Worm (Caenorhabditis elegans) whole organism, L3 larva: Measurements from ENCODE around the gene F48E8.3.

Experiments
- R02D3.7 ChIP-seq: fragments of 150-350 bp; optimal IDR thresholded peaks from 2 replicates; lab custom pipeline; 2014; ENCODE audit warnings: missing biosample characterization, missing genetic modification characterization
- ZK546.5 ChIP-seq: sonication (generic microtip); optimal IDR thresholded peaks from 2 replicates; lab custom pipeline; 2017; ENCODE audit warnings: missing biosample characterization, missing genetic modification characterization
- aly-2 ChIP-seq: fragments of 150-350 bp; optimal IDR thresholded peaks from 2 replicates; lab custom pipeline; 2014; ENCODE audit warnings: missing biosample characterization, missing genetic modification characterization
- ama-1 ChIP-seq: fragments of 150-350 bp; optimal IDR thresholded peaks from 2 replicates; lab custom pipeline; 2018
- ceh-16 ChIP-seq: sonication (generic microtip); optimal IDR thresholded peaks from 2 replicates; lab custom pipeline; 2017; ENCODE audit warnings: missing biosample characterization, missing genetic modification characterization
- ceh-28 ChIP-seq: fragments of 150-350 bp; optimal IDR thresholded peaks from 2 replicates; lab custom pipeline; 2014; ENCODE audit warnings: missing biosample characterization, missing genetic modification reagents, missing genetic modification characterization
- ceh-82 ChIP-seq: fragments of 150-350 bp; optimal IDR thresholded peaks from 2 replicates; lab custom pipeline; 2014; ENCODE audit warnings: missing biosample characterization, missing genetic modification characterization
- ceh-9 ChIP-seq: sonication (generic microtip); optimal IDR thresholded peaks from 2 replicates; lab custom pipeline; 2018; ENCODE audit warnings: missing biosample characterization, missing genetic modification characterization
- daf-12 ChIP-seq: fragments of 150-350 bp; optimal IDR thresholded peaks from 2 replicates; lab custom pipeline; 2014; ENCODE audit warnings: missing biosample characterization, missing genetic modification reagents, missing genetic modification characterization
- egl-27 ChIP-seq: sonication (generic microtip); optimal IDR thresholded peaks from 4 replicates; lab custom pipeline; 2017; ENCODE audit warnings: missing biosample characterization, missing genetic modification reagents, missing genetic modification characterization
- egl-5 ChIP-seq: fragments of 150-350 bp; optimal IDR thresholded peaks from 2 replicates; lab custom pipeline; 2017; ENCODE audit warnings: missing biosample characterization, missing genetic modification reagents, missing genetic modification characterization, inconsistent platforms
- elt-1 ChIP-seq: fragments of 150-350 bp; optimal IDR thresholded peaks from 2 replicates; lab custom pipeline; 2014; ENCODE audit warnings: missing biosample characterization, missing genetic modification characterization
- elt-2 ChIP-seq: sonication (generic microtip); optimal IDR thresholded peaks from 2 replicates; lab custom pipeline; 2016; ENCODE audit warnings: missing genetic modification reagents, mild to moderate bottlenecking, missing genetic modification characterization, missing compliant biosample characterization
- elt-3 ChIP-seq, 3 experiments: fragments of 150-350 bp in 1 of 3; sonication (generic microtip) in 2 of 3; optimal IDR thresholded peaks; 2 replicates in 2 of 3; 4 replicates in 1 of 3; lab custom pipeline; 2014 to 2017; ENCODE audit warnings: missing biosample characterization in 3 of 3, missing genetic modification characterization in 3 of 3
- eor-1 ChIP-seq, 2 experiments: fragments of 150-350 bp; optimal IDR thresholded peaks; 2 replicates each; lab custom pipeline; 2014 to 2018; ENCODE audit warnings: missing biosample characterization in 2 of 2, missing genetic modification characterization in 2 of 2
- fkh-10 ChIP-seq: sonication (generic microtip); optimal IDR thresholded peaks from 2 replicates; lab custom pipeline; 2017; ENCODE audit warnings: missing biosample characterization, missing genetic modification reagents, missing genetic modification characterization
- fkh-2 ChIP-seq: fragments of 150-350 bp; optimal IDR thresholded peaks from 2 replicates; lab custom pipeline; 2014; ENCODE audit warnings: missing biosample characterization, missing genetic modification reagents, missing genetic modification characterization
- fos-1 ChIP-seq: fragments of 150-350 bp; optimal IDR thresholded peaks from 2 replicates; lab custom pipeline; 2014; ENCODE audit warnings: missing biosample characterization, missing genetic modification characterization
- hmg-11 ChIP-seq: sonication (generic microtip); optimal IDR thresholded peaks from 2 replicates; lab custom pipeline; 2016; ENCODE audit warnings: missing genetic modification characterization, missing compliant biosample characterization
- jun-1 ChIP-seq: fragments of 150-350 bp; optimal IDR thresholded peaks from 2 replicates; lab custom pipeline; 2014; ENCODE audit warnings: missing biosample characterization, missing genetic modification reagents, missing genetic modification characterization
- lin-15B ChIP-seq: fragments of 150-350 bp; optimal IDR thresholded peaks from 2 replicates; lab custom pipeline; 2014; ENCODE audit warnings: missing biosample characterization, missing genetic modification characterization
- lin-39 ChIP-seq: fragments of 150-350 bp; optimal IDR thresholded peaks from 2 replicates; lab custom pipeline; 2018; ENCODE audit warnings: missing biosample characterization, missing genetic modification reagents, missing genetic modification characterization
- lsy-12 ChIP-seq: sonication (generic microtip); optimal IDR thresholded peaks from 2 replicates; lab custom pipeline; 2016; ENCODE audit warnings: mild to moderate bottlenecking, missing genetic modification characterization, missing compliant biosample characterization
- mdl-1 ChIP-seq: fragments of 150-350 bp; optimal IDR thresholded peaks from 2 replicates; lab custom pipeline; 2014; ENCODE audit warnings: missing biosample characterization, missing genetic modification characterization
- mml-1 ChIP-seq: fragments of 150-350 bp; sonication (generic microtip); optimal IDR thresholded peaks from 3 replicates; lab custom pipeline; 2014; ENCODE audit warnings: missing biosample characterization, missing genetic modification characterization
- nfya-1 ChIP-seq: sonication (generic microtip); optimal IDR thresholded peaks from 2 replicates; lab custom pipeline; 2017; ENCODE audit warnings: missing genetic modification characterization, mild to moderate bottlenecking, missing compliant biosample characterization, antibody characterized with exemption, moderate library complexity; ENCODE audit not compliant: insufficient read depth
- nhr-11 ChIP-seq: fragments of 150-350 bp; optimal IDR thresholded peaks from 2 replicates; lab custom pipeline; 2014; ENCODE audit warnings: missing biosample characterization, missing genetic modification characterization
- nhr-12 ChIP-seq: fragments of 150-350 bp; optimal IDR thresholded peaks from 2 replicates; lab custom pipeline; 2014; ENCODE audit warnings: missing biosample characterization, missing genetic modification characterization
- nhr-23 ChIP-seq: fragments of 150-350 bp; optimal IDR thresholded peaks from 2 replicates; lab custom pipeline; 2014; ENCODE audit warnings: missing biosample characterization, missing genetic modification reagents, missing genetic modification characterization
- nhr-237 ChIP-seq: fragments of 150-350 bp; optimal IDR thresholded peaks from 2 replicates; lab custom pipeline; 2014; ENCODE audit warnings: missing biosample characterization, missing genetic modification characterization
- nhr-25 ChIP-seq: sonication (generic microtip); optimal IDR thresholded peaks from 2 replicates; lab custom pipeline; 2017; ENCODE audit warnings: missing biosample characterization, missing genetic modification characterization
- nhr-28 ChIP-seq: fragments of 150-350 bp; optimal IDR thresholded peaks from 2 replicates; lab custom pipeline; 2014; ENCODE audit warnings: missing biosample characterization, missing genetic modification characterization
- nhr-43 ChIP-seq: sonication (generic microtip); optimal IDR thresholded peaks from 2 replicates; lab custom pipeline; 2016; ENCODE audit warnings: mild to moderate bottlenecking, missing genetic modification characterization, missing compliant biosample characterization; ENCODE audit not compliant: poor library complexity, severe bottlenecking
- nhr-67 ChIP-seq: fragments of 150-350 bp; optimal IDR thresholded peaks from 2 replicates; lab custom pipeline; 2014; ENCODE audit warnings: missing biosample characterization, missing genetic modification characterization
- nhr-76 ChIP-seq: fragments of 150-350 bp; sonication (generic microtip); optimal IDR thresholded peaks from 5 replicates; lab custom pipeline; 2014; ENCODE audit warnings: missing biosample characterization, missing genetic modification characterization
- nhr-77 ChIP-seq: fragments of 150-350 bp; optimal IDR thresholded peaks from 2 replicates; lab custom pipeline; 2014; ENCODE audit warnings: missing biosample characterization, missing genetic modification characterization
- pha-4 ChIP-seq: fragments of 150-350 bp; optimal IDR thresholded peaks from 2 replicates; lab custom pipeline; 2014; ENCODE audit warnings: missing biosample characterization, missing genetic modification reagents, missing genetic modification characterization
- pqm-1 ChIP-seq: fragments of 150-350 bp; optimal IDR thresholded peaks from 2 replicates; lab custom pipeline; 2017; ENCODE audit warnings: missing biosample characterization, missing genetic modification characterization, inconsistent platforms
- sea-2 ChIP-seq: fragments of 150-350 bp; sonication (generic microtip); optimal IDR thresholded peaks from 4 replicates; lab custom pipeline; 2014; ENCODE audit warnings: missing biosample characterization, missing genetic modification reagents, missing genetic modification characterization
- skn-1 ChIP-seq: fragments of 150-350 bp; optimal IDR thresholded peaks from 2 replicates; lab custom pipeline; 2014; ENCODE audit warnings: missing biosample characterization, missing genetic modification characterization
- snpc-4 ChIP-seq: fragments of 150-350 bp; optimal IDR thresholded peaks from 2 replicates; lab custom pipeline; 2014; ENCODE audit warnings: missing biosample characterization, missing genetic modification characterization
- tbx-2 ChIP-seq: sonication (generic microtip); optimal IDR thresholded peaks from 2 replicates; lab custom pipeline; 2016; ENCODE audit warnings: mild to moderate bottlenecking, missing genetic modification characterization, missing compliant biosample characterization
- unc-39 ChIP-seq: sonication (generic microtip); optimal IDR thresholded peaks from 4 replicates; lab custom pipeline; 2017; ENCODE audit warnings: missing biosample characterization, missing genetic modification characterization
- unc-62 ChIP-seq: fragments of 150-350 bp; sonication (generic microtip); optimal IDR thresholded peaks from 4 replicates; lab custom pipeline; 2014; ENCODE audit warnings: missing biosample characterization, missing genetic modification reagents, missing genetic modification characterization
- zag-1 ChIP-seq: fragments of 150-350 bp; optimal IDR thresholded peaks from 2 replicates; lab custom pipeline; 2014; ENCODE audit warnings: missing biosample characterization, missing genetic modification characterization
- ztf-4 ChIP-seq: fragments of 150-350 bp; optimal IDR thresholded peaks from 2 replicates; lab custom pipeline; 2014; ENCODE audit warnings: missing biosample characterization, missing genetic modification characterization

F48E8.3 gene

DNA sequence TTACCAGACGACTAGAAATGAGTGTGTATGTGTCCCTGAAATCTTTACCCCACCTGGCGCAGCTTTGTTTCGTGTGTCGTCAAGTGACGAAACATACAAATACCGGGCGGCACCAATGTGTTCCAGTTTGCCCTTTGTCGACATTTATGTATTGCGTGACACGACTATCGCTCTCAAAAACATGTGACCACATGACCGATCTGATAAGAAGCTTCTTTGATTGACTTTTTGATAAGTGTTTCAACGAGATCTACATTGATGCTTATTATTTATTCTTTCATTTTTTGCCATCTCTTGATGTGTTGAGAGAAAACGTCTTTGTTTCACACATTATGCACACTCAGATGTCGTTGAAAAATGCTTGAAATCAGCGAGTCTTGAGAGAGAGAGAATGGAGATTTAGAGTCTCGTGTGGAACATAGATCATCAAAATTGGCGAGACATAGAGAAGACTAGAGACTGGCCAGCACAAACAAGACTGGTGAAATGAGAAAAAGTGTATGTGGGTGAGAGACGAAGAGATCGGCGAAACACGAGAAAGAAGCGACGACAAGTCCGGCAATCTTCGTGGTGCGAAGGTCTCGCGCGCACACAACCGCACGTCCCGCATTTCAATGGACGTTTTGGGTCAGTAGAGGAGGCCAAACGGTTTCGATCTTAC lies 41.9 kb downstream of the F48E8.3 start:
- TF ChIP-seq egl-27 (no peak), nhr-28 (tag; lab: Kevin White, UChicago) (no peak), nhr-76 (tag; lab: Kevin White, UChicago) (no peak), elt-1 (peak; percentile 92), R02D3.7 (no peak), ceh-16 (no peak), pha-4 (peak; percentile 64), elt-3 (tag; optimal IDR thresholded peaks at IDR 0.05; lab: Kevin White, UChicago) (no peak), ceh-28 (tag; lab: Kevin White, UChicago) (no peak), ceh-82 (tag; lab: Kevin White, UChicago) (no peak), nhr-43 (tag; lab: Kevin White, UChicago) (peak; percentile 72), pqm-1 (tag; lab: Kevin White, UChicago) (peak; percentile 82), lin-15B (peak; percentile 19), ama-1 (lab: Kevin White, UChicago) (peak; percentile 44), daf-12 (tag; lab: Kevin White, UChicago) (no peak), zag-1 (tag; lab: Kevin White, UChicago) (no peak), lin-39 (tag; lab: Kevin White, UChicago) (peak; percentile 29), nhr-67 (tag; lab: Kevin White, UChicago) (no peak), unc-39 (tag; lab: Kevin White, UChicago) (no peak), eor-1 (tag; optimal IDR thresholded peaks at IDR 0.05; lab: Kevin White, UChicago) (no peak), fkh-10 (GFP tag; lab: Kevin White, UChicago) (peak; percentile 53), nhr-11 (tag; lab: Kevin White, UChicago) (peak; percentile 8), nhr-77 (tag; lab: Kevin White, UChicago) (no peak), fkh-2 (no peak), ztf-4 (tag; lab: Kevin White, UChicago) (no peak), nfya-1 (peak; percentile 53), skn-1 (peak; percentile 57), mml-1 (no peak), tbx-2 (tag; lab: Kevin White, UChicago) (no peak), hmg-11 (peak; percentile 51), elt-2 (tag; lab: Kevin White, UChicago) (peak; percentile 93), ceh-9 (tag; lab: Kevin White, UChicago) (no peak), snpc-4 (tag; lab: Kevin White, UChicago) (peak; percentile 39), fos-1 (no peak), jun-1 (peak; percentile 28), nhr-12 (tag; lab: Kevin White, UChicago) (no peak), egl-5 (no peak), lsy-12 (tag; lab: Kevin White, UChicago) (peak; percentile 39), ZK546.5 (no peak), unc-62 (GFP tag; lab: Kevin White, UChicago) (peak; percentile 3), nhr-23 (tag; lab: Kevin White, UChicago) (peak; percentile 85), sea-2 (GFP tag; lab: Kevin White, UChicago) (no peak), nhr-237 (tag; lab: Kevin White, UChicago) (no peak), aly-2 (tag; lab: Kevin White, UChicago) (no peak), nhr-25 (tag; lab: Kevin White, UChicago) (peak; percentile 63), mdl-1 (tag; lab: Kevin White, UChicago) (peak; percentile 41)
- TF ChIP-seq, all 47 proteins: peak for 20
